Worm (Caenorhabditis elegans): ENCODE measurements around the gene vps-29.
A peak's percentile ranks its signal among the peaks of the same experiment; 100 is the strongest.

The vps-29 gene

DNA sequence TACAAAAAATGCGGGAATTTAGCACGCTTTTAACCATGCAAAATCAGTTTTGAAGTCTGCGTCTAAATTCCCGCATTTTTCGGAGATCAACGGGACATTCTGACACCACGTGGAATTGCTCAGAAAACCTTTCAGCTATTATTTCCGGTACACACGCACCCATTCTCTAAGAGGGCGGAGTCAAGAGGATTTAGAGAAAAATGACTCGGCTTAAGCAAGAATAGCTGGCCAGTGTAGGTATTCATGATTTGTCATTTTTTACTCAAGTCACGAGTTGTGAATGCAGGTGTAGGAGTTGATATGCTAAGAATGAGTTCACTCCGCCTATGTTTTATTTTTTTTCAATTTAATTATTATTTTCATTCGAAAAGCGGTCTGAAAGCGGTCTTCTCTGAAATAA, 37.9 kb upstream of the vps-29 start:
- TF ChIP-seq unc-55 (GFP tag; optimal IDR thresholded peaks at IDR 0.05) (no peak), lsy-2 (tag; optimal IDR thresholded peaks at IDR 0.05) (peak in 1 of 2 experiments; percentile 38), sma-9 (GFP tag; optimal IDR thresholded peaks at IDR 0.05) (peak; percentile 35), sma-9 (tag; optimal IDR thresholded peaks at IDR 0.05) (no peak), snpc-4 (tag; optimal IDR thresholded peaks at IDR 0.05) (no peak), C34F6.9 (tag; optimal IDR thresholded peaks at IDR 0.05) (peak; percentile 30), crh-2 (tag; optimal IDR thresholded peaks at IDR 0.05) (no peak), lin-11 (tag; optimal IDR thresholded peaks at IDR 0.05) (peak; percentile 19)

DNA sequence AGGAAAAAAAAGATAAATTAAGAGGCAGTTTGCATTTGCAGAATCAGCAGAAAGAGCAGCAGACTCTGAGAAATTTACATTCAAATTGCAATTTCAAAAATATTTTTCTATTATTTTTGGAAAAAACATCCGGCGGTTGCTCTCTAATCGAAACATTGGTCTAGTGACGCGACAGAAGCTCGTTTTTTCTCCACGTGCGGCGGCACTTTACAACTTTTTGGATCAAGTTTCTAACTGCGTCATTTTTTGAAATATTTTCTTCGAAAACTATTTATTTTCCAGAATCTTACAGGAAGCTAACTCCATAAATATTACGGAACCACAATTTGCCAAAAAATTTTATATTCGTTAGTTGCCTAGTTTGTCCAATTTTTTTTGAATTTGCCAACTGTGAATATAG, 37.1 kb upstream of the vps-29 start:
- TF ChIP-seq ztf-11 (tag; optimal IDR thresholded peaks at IDR 0.05): no peak
- no peak for TF ChIP-seq crh-2 (tag; optimal IDR thresholded peaks at IDR 0.05)
- TF ChIP-seq nhr-129 (tag; optimal IDR thresholded peaks at IDR 0.05): no peak
- no peak for TF ChIP-seq Y55F3AM.14 (GFP tag; optimal IDR thresholded peaks at IDR 0.05)
- TF ChIP-seq nhr-237 (tag; optimal IDR thresholded peaks at IDR 0.05): no peak
- no peak for TF ChIP-seq ceh-16 (tag; optimal IDR thresholded peaks at IDR 0.05)
- no peak for TF ChIP-seq gmeb-1 (tag; optimal IDR thresholded peaks at IDR 0.05)
- no peak for TF ChIP-seq ceh-82 (tag; optimal IDR thresholded peaks at IDR 0.05)
- TF ChIP-seq blmp-1 (tag; optimal IDR thresholded peaks at IDR 0.05; ENCODE audit: insufficient read depth): no peak
- TF ChIP-seq ztf-1 (GFP tag; conservative IDR thresholded peaks at IDR 0.05): no peak

ce11 chrIII:10146701-10147100, 33.8 kb upstream of the vps-29 start, which contains the start of gene K08E5.1:
TSS of gene K08E5.1 (minus strand) at chrIII:10146801.
- no peak for TF ChIP-seq dmd-4 (tag; optimal IDR thresholded peaks at IDR 0.05)
- no peak for TF ChIP-seq nhr-12 (tag; optimal IDR thresholded peaks at IDR 0.05)
- no peak for TF ChIP-seq F13H6.1 (tag; optimal IDR thresholded peaks at IDR 0.05)
- TF ChIP-seq unc-39 (tag; optimal IDR thresholded peaks at IDR 0.05): no peak
- no peak for TF ChIP-seq lin-13 (GFP tag; optimal IDR thresholded peaks at IDR 0.05)
- no peak for TF ChIP-seq sma-9 (GFP tag; optimal IDR thresholded peaks at IDR 0.05)
- TF ChIP-seq sma-9 (tag; optimal IDR thresholded peaks at IDR 0.05): no peak

DNA sequence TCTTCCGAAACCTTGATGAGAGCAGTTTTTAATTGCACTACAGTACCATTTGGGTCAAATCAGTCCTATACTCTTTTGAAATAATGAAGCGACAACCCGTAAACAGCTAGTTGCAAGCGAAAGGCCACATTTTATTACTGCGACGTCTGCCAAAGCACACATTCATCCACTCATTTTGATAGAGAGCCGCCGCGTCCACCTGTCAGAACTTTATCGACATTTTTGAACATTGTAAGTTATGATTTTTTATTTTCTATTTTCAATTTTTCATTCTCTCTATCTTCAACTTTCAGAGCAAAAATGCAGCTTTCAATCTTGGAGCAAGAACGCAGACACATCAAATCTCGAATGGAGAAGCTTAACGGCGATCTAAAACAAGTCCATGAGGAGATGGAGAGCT, 27.9 kb upstream of the vps-29 start, which contains the start of gene K08E5.6:
Gene K08E5.6 (plus strand): TSS at position 301 of the 400 bp plus-strand sequence.
- TF ChIP-seq skn-1 (tag; optimal IDR thresholded peaks at IDR 0.05): no peak
- no peak for TF ChIP-seq ceh-82 (tag; optimal IDR thresholded peaks at IDR 0.05)
- TF ChIP-seq snpc-4 (tag; optimal IDR thresholded peaks at IDR 0.05): no peak
- TF ChIP-seq unc-55 (GFP tag; optimal IDR thresholded peaks at IDR 0.05): no peak
- no peak for TF ChIP-seq crh-2 (tag; optimal IDR thresholded peaks at IDR 0.05)

- TF ChIP-seq C34F6.9 (tag; optimal IDR thresholded peaks at IDR 0.05) (peak; percentile 15), gmeb-1 (tag; optimal IDR thresholded peaks at IDR 0.05) (no peak), nhr-12 (tag; optimal IDR thresholded peaks at IDR 0.05) (no peak), F13H6.1 (tag; optimal IDR thresholded peaks at IDR 0.05) (peak; percentile 43), ztf-4 (tag; optimal IDR thresholded peaks at IDR 0.05) (no peak), sma-9 (GFP tag; optimal IDR thresholded peaks at IDR 0.05) (peak; percentile 20), sma-9 (tag; optimal IDR thresholded peaks at IDR 0.05) (no peak), blmp-1 (tag; optimal IDR thresholded peaks at IDR 0.05; ENCODE audit: insufficient read depth) (peak; percentile 22), lsy-2 (tag; optimal IDR thresholded peaks at IDR 0.05) (peak in 1 of 2 experiments; percentile 30), nhr-21 (tag; optimal IDR thresholded peaks at IDR 0.05) (no peak), sem-4 (tag; optimal IDR thresholded peaks at IDR 0.05) (no peak), unc-55 (GFP tag; optimal IDR thresholded peaks at IDR 0.05) (peak; percentile 36), elt-1 (tag; optimal IDR thresholded peaks at IDR 0.05) (no peak)
These were observed 23.9 kb upstream of the vps-29 start, which contains the start of gene ZK1128.7 for ce11 chrIII:10136778-10137177. TSS of gene ZK1128.7 (plus strand) at chrIII:10137006.

- TF ChIP-seq skn-1 (tag; optimal IDR thresholded peaks at IDR 0.05): no peak
- peak; percentile 88 for TF ChIP-seq fos-1 (tag; optimal IDR thresholded peaks at IDR 0.05)
- peak; percentile 38 for TF ChIP-seq crh-2 (tag; optimal IDR thresholded peaks at IDR 0.05)
These were observed 21.7 kb upstream of the vps-29 start for ce11 chrIII:10134517-10134916.

All from whole organism, L2 larva.